Fruit fly (Drosophila melanogaster) whole organism, adult: Measurements from ENCODE around the gene CG18666.

Experiments
- CG11617 ChIP-seq: fragments of 200-800 bp; sonication (Bioruptor generic); optimal IDR thresholded peaks from 2 replicates; lab custom pipeline; 2017; ENCODE audit warnings: mild to moderate bottlenecking, missing biosample characterization, missing genetic modification reagents, missing genetic modification characterization
- CG12768 ChIP-seq: fragments of 200-800 bp; sonication (Bioruptor generic); optimal IDR thresholded peaks from 2 replicates; lab custom pipeline; 2017; ENCODE audit warnings: missing biosample characterization, missing genetic modification characterization, mild to moderate bottlenecking, moderate library complexity, missing genetic modification reagents
- CG14711 ChIP-seq: fragments of 200-800 bp; sonication (Bioruptor generic); optimal IDR thresholded peaks from 2 replicates; lab custom pipeline; 2018; ENCODE audit warnings: missing biosample characterization, mild to moderate bottlenecking, missing genetic modification characterization, moderate library complexity
- CG1620 ChIP-seq: fragments of 200-800 bp; sonication (Bioruptor generic); optimal IDR thresholded peaks from 2 replicates; lab custom pipeline; 2016; ENCODE audit warnings: missing biosample characterization, missing genetic modification characterization
- CG33017 ChIP-seq: fragments of 200-800 bp; sonication (Bioruptor generic); optimal IDR thresholded peaks from 2 replicates; lab custom pipeline; 2018; ENCODE audit warnings: missing biosample characterization, mild to moderate bottlenecking, missing genetic modification characterization, moderate library complexity
- CG5204 ChIP-seq: fragments of 200-800 bp; sonication (Bioruptor generic); optimal IDR thresholded peaks from 2 replicates; lab custom pipeline; 2016; ENCODE audit warnings: missing biosample characterization, missing genetic modification characterization
- CG7045 ChIP-seq: fragments of 200-800 bp; sonication (Bioruptor generic); optimal IDR thresholded peaks from 2 replicates; lab custom pipeline; 2017; ENCODE audit warnings: missing biosample characterization, mild to moderate bottlenecking, missing genetic modification characterization
- CG7101 ChIP-seq: fragments of 200-800 bp; sonication (Bioruptor generic); optimal IDR thresholded peaks from 2 replicates; lab custom pipeline; 2018; ENCODE audit warnings: missing biosample characterization, mild to moderate bottlenecking, missing genetic modification characterization, moderate library complexity
- Clk ChIP-seq: fragments of 200-800 bp; sonication (Bioruptor generic); optimal IDR thresholded peaks from 2 replicates; lab custom pipeline; 2017; ENCODE audit warnings: missing biosample characterization, missing genetic modification characterization
- Crg-1 ChIP-seq: fragments of 200-800 bp; sonication (Bioruptor generic); optimal IDR thresholded peaks from 2 replicates; lab custom pipeline; 2016; ENCODE audit warnings: missing biosample characterization, missing genetic modification characterization
- Hr96 ChIP-seq: fragments of 200-800 bp; sonication (Bioruptor generic); optimal IDR thresholded peaks from 2 replicates; lab custom pipeline; 2016; ENCODE audit warnings: missing biosample characterization, missing genetic modification characterization
- Mnt ChIP-seq: fragments of 200-800 bp; sonication (Bioruptor generic); optimal IDR thresholded peaks from 2 replicates; lab custom pipeline; 2016; ENCODE audit warnings: missing biosample characterization, mild to moderate bottlenecking, missing genetic modification characterization
- bab1 ChIP-seq: fragments of 200-800 bp; sonication (Bioruptor generic); optimal IDR thresholded peaks from 3 replicates; lab custom pipeline; 2019; ENCODE audit warnings: missing biosample characterization, mild to moderate bottlenecking, missing genetic modification characterization, moderate library complexity
- cic ChIP-seq: fragments of 200-800 bp; sonication (Bioruptor generic); optimal IDR thresholded peaks from 2 replicates; lab custom pipeline; 2017; ENCODE audit warnings: missing biosample characterization, mild to moderate bottlenecking, missing genetic modification characterization, moderate library complexity
- cnc ChIP-seq, 2 experiments: fragments of >200 bp; optimal IDR thresholded peaks; 2 replicates each; lab custom pipeline; 2017
- kay ChIP-seq: fragments of 200-800 bp; sonication (Bioruptor generic); peaks from one replicate; lab custom pipeline; 2016; ENCODE audit warnings: missing biosample characterization, missing genetic modification characterization, borderline replicate concordance
- ovo ChIP-seq: fragments of 200-800 bp; sonication (Bioruptor generic); optimal IDR thresholded peaks from 2 replicates; lab custom pipeline; 2016; ENCODE audit warnings: missing biosample characterization, missing genetic modification characterization
- pad ChIP-seq: fragments of 200-800 bp; sonication (Bioruptor generic); optimal IDR thresholded peaks from 3 replicates; lab custom pipeline; 2017; ENCODE audit warnings: missing biosample characterization, missing genetic modification characterization, mild to moderate bottlenecking, moderate library complexity, missing genetic modification reagents
- tj ChIP-seq: fragments of 200-800 bp; sonication (Bioruptor generic); optimal IDR thresholded peaks from 3 replicates; lab custom pipeline; 2017; ENCODE audit warnings: missing biosample characterization, mild to moderate bottlenecking, missing genetic modification characterization, moderate library complexity
- toe ChIP-seq: fragments of 200-800 bp; sonication (Bioruptor generic); optimal IDR thresholded peaks from 2 replicates; lab custom pipeline; 2016; ENCODE audit warnings: missing biosample characterization, missing genetic modification characterization

Gene CG18666

dm6 chr2L:11041074-11041473 lies 6.5 kb downstream of the CG18666 start:
- TF ChIP-seq bab1 (GFP tag; lab: Kevin White, UChicago) (no peak), CG1620 (no peak), pad (GFP tag; lab: Kevin White, UChicago) (no peak), tj (GFP tag; lab: Kevin White, UChicago) (no peak), Hr96 (GFP tag; lab: Kevin White, UChicago) (no peak), Clk (GFP tag; lab: Kevin White, UChicago) (no peak), CG33017 (tag; lab: Kevin White, UChicago) (no peak), Crg-1 (GFP tag; lab: Kevin White, UChicago) (no peak), cic (no peak), CG5204 (GFP tag; lab: Kevin White, UChicago) (no peak), CG14711 (no peak), Mnt (GFP tag; lab: Kevin White, UChicago) (no peak), CG11617 (GFP tag; lab: Kevin White, UChicago) (no peak), ovo (GFP tag; lab: Kevin White, UChicago) (no peak), toe (no peak), kay (no peak), CG12768 (GFP tag; lab: Kevin White, UChicago) (no peak)

dm6 chr2L:11041785-11042184 lies 7.2 kb downstream of the CG18666 start:
- TF ChIP-seq toe: no peak
- TF ChIP-seq cic: no peak
- TF ChIP-seq CG7101 (tag; lab: Kevin White, UChicago): no peak
- TF ChIP-seq Crg-1 (GFP tag; lab: Kevin White, UChicago): no peak
- TF ChIP-seq CG11617 (GFP tag; lab: Kevin White, UChicago): no peak
- no peak for TF ChIP-seq kay
- TF ChIP-seq CG33017 (tag; lab: Kevin White, UChicago): no peak
- TF ChIP-seq bab1 (GFP tag; lab: Kevin White, UChicago): no peak
- no peak for TF ChIP-seq Hr96 (GFP tag; lab: Kevin White, UChicago)
- no peak for TF ChIP-seq CG14711
- TF ChIP-seq pad (GFP tag; lab: Kevin White, UChicago): no peak
- TF ChIP-seq Mnt (GFP tag; lab: Kevin White, UChicago): no peak
- TF ChIP-seq CG7045: no peak
- no peak for TF ChIP-seq ovo (GFP tag; lab: Kevin White, UChicago)
- no peak for TF ChIP-seq CG1620
- TF ChIP-seq cnc (optimal IDR thresholded peaks at IDR 0.05; lab: Kevin White, UChicago): no peak
- TF ChIP-seq Clk (GFP tag; lab: Kevin White, UChicago): no peak
- no peak for TF ChIP-seq CG12768 (GFP tag; lab: Kevin White, UChicago)
- TF ChIP-seq CG5204 (GFP tag; lab: Kevin White, UChicago): no peak

- TF ChIP-seq tj (GFP tag; lab: Kevin White, UChicago) (no peak), pad (GFP tag; lab: Kevin White, UChicago) (peak; percentile 34), CG7101 (tag; lab: Kevin White, UChicago) (peak; percentile 47), CG12768 (GFP tag; lab: Kevin White, UChicago) (peak; percentile 58), Mnt (GFP tag; lab: Kevin White, UChicago) (peak; percentile 16), bab1 (GFP tag; lab: Kevin White, UChicago) (no peak), CG5204 (GFP tag; lab: Kevin White, UChicago) (peak; percentile 56), cnc (optimal IDR thresholded peaks at IDR 0.05; lab: Kevin White, UChicago) (no peak), toe (peak; percentile 27), Crg-1 (GFP tag; lab: Kevin White, UChicago) (peak; percentile 65), CG1620 (no peak), ovo (GFP tag; lab: Kevin White, UChicago) (peak; percentile 50), kay (peak; percentile 89), CG14711 (peak; percentile 22), CG33017 (tag; lab: Kevin White, UChicago) (peak; percentile 70), cic (peak; percentile 91), CG7045 (peak; percentile 46), CG11617 (GFP tag; lab: Kevin White, UChicago) (peak; percentile 63), Hr96 (GFP tag; lab: Kevin White, UChicago) (peak; percentile 29), Clk (GFP tag; lab: Kevin White, UChicago) (no peak)
Measured at dm6 chr2L:11044678-11045466, 10.3 kb downstream of the CG18666 start.

dm6 chr2L:11045467-11045914 lies 10.9 kb downstream of the CG18666 start:
- TF ChIP-seq kay: peak; percentile 66
- TF ChIP-seq CG1620: no peak

dm6 chr2L:11046051-11046450 lies 11.5 kb downstream of the CG18666 start:
- TF ChIP-seq CG12768 (GFP tag; lab: Kevin White, UChicago) (no peak), ovo (GFP tag; lab: Kevin White, UChicago) (no peak), CG7045 (no peak), Hr96 (GFP tag; lab: Kevin White, UChicago) (no peak), Crg-1 (GFP tag; lab: Kevin White, UChicago) (no peak), toe (no peak), CG14711 (no peak), kay (no peak), Clk (GFP tag; lab: Kevin White, UChicago) (no peak), Mnt (GFP tag; lab: Kevin White, UChicago) (no peak), CG33017 (tag; lab: Kevin White, UChicago) (no peak), CG1620 (no peak), tj (GFP tag; lab: Kevin White, UChicago) (no peak), pad (GFP tag; lab: Kevin White, UChicago) (no peak), CG5204 (GFP tag; lab: Kevin White, UChicago) (no peak), cic (no peak), CG7101 (tag; lab: Kevin White, UChicago) (no peak), cnc (optimal IDR thresholded peaks at IDR 0.05; lab: Kevin White, UChicago) (no peak)
